Worm (Caenorhabditis elegans): ENCODE measurements around the gene rev-3.

ce11 chrIII:5761886-5762285 is 28.6 kb downstream of the rev-3 start:
- TF ChIP-seq pha-4 (tag; optimal IDR thresholded peaks at IDR 0.05) (no peak), unc-39 (tag; optimal IDR thresholded peaks at IDR 0.05) (no peak), blmp-1 (tag; optimal IDR thresholded peaks at IDR 0.05) (no peak), lin-13 (tag; optimal IDR thresholded peaks at IDR 0.05) (no peak), mab-5 (tag; optimal IDR thresholded peaks at IDR 0.05) (no peak)
